Fruit fly (Drosophila melanogaster): ENCODE measurements around the gene Dus1.

DNA sequence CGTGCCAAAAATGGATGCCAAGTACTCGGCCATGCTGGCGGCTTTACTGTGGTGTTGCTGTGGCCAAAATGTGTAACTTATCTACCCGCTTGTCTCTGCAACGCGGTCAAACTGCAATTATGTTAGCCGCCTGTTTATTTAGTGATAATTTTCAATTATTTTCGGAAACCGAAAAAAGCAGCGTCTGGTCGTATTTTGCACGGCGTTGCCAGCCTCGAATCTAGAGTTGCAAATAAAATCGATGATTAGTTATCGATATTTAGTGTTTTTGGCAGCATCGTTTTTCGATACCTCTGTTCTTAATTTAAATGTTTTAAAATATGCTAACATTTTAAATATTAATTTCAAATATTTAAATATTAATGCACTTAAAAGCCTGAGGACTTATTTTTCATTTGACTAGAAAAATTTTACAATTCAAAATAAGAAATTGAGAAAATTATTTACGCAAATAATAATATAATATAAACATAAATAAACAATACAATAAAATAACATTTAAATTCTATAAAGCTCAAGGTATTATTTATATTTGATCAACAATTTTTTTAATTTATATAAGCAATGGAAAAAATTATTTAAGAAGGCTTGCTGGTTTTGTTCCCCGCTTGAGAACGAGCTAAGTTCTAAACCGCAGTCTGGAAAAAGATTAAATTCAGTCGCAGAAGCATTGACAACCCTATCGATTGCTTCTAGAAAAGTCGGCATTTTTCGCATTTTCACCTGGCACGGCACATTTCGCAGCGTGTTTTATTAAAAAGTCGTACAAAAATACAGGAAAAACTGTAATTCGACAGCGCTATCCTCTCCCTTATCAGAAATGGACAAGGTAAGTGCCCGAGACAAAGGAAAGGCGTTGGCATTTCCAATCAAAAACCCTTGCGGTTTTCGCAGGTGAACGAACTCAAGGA is 23.2 kb upstream of the Dus1 start, which contains the start of the genes U2af38 and Stip1:
- TF ChIP-seq CG12605 (GFP tag; IDR thresholded peaks at IDR 0.05) (no peak), CG34367 (tag; optimal IDR thresholded peaks at IDR 0.05) (no peak), CG8301 (tag; optimal IDR thresholded peaks at IDR 0.05) (no peak), EcR (GFP tag; optimal IDR thresholded peaks at IDR 0.05) (peak; percentile 99), CG10348 (GFP tag; IDR thresholded peaks at IDR 0.05) (no peak), CG8159 (tag; optimal IDR thresholded peaks at IDR 0.05) (no peak), fd96Ca (GFP tag; IDR thresholded peaks at IDR 0.05) (no peak), CG14655 (GFP tag; optimal IDR thresholded peaks at IDR 0.05) (no peak), CG15710 (tag; optimal IDR thresholded peaks at IDR 0.05) (no peak), CG32121 (GFP tag; IDR thresholded peaks at IDR 0.05) (no peak), CG9948 (tag; optimal IDR thresholded peaks at IDR 0.05) (no peak), CG17806 (tag; optimal IDR thresholded peaks at IDR 0.05) (no peak), Pif1A (GFP tag; optimal IDR thresholded peaks at IDR 0.05) (no peak), CG4496 (GFP tag; IDR thresholded peaks at IDR 0.05) (no peak)
